Worm (Caenorhabditis elegans) whole organism, early embryonic: ENCODE data around the gene lgl-1.

ENCODE experiments used
- B0310.2 ChIP-seq: sonication (generic microtip); optimal IDR thresholded peaks from 2 replicates; lab custom pipeline; 2016; ENCODE audit warnings: mild to moderate bottlenecking, missing genetic modification characterization, missing compliant biosample characterization
- F13C5.2 ChIP-seq: sonication (generic microtip); optimal IDR thresholded peaks from 2 replicates; lab custom pipeline; 2017; ENCODE audit warnings: mild to moderate bottlenecking, missing genetic modification characterization, inconsistent platforms, missing compliant biosample characterization
- aly-1 ChIP-seq: sonication (generic microtip); optimal IDR thresholded peaks from 2 replicates; lab custom pipeline; 2016; ENCODE audit warnings: missing genetic modification characterization, missing compliant biosample characterization
- ama-1 ChIP-seq: fragments of 150-350 bp; optimal IDR thresholded peaks from 2 replicates; lab custom pipeline; 2014
- ceh-36 ChIP-seq: sonication (generic microtip); optimal IDR thresholded peaks from 2 replicates; lab custom pipeline; 2016; ENCODE audit warnings: missing genetic modification characterization, inconsistent platforms, missing compliant biosample characterization
- ets-7 ChIP-seq: sonication (generic microtip); optimal IDR thresholded peaks from 2 replicates; lab custom pipeline; 2016; ENCODE audit warnings: missing genotype, missing genetic modification characterization, missing compliant biosample characterization
- flt-1 ChIP-seq: fragments of 200-800 bp; sonication (Bioruptor generic); IDR thresholded peaks from 2 replicates; pipeline ENCODE4 v1.3.6; 2022; ENCODE audit warnings: missing genetic modification characterization, missing compliant biosample characterization
- scrt-1 ChIP-seq: fragments of 200-800 bp; sonication (Bioruptor generic); IDR thresholded peaks from 2 replicates; pipeline ENCODE4 v1.3.6; 2022; ENCODE audit warnings: missing genetic modification characterization, missing compliant biosample characterization
- sea-1 ChIP-seq: fragments of 200-800 bp; sonication (Bioruptor generic); conservative IDR thresholded peaks from 2 replicates; pipeline ENCODE4 v1.3.6; 2022; ENCODE audit warnings: missing genetic modification characterization, missing compliant biosample characterization

DNA sequence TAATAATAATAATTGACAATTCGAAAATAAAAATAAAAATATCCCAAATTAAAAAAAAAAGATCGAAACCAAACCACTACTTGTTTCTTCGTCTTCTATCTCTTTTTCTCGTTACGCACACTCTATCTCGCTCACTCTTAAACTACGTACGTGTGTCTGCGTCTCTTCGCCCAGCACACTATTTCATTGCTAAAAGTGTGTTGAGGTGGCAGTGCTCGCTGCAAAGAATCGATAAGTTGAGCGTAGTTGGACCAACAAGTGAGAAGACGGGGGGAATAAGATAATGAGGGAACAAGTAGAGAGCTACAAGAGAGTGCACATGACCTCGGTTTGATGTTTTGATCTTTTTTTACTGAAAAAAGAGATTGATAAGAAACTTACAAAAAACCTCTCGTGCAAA, 45.0 kb downstream of the lgl-1 start:
- no peak for TF ChIP-seq ama-1 (lab: Kevin White, UChicago)
- TF ChIP-seq sea-1 (GFP tag; lab: Robert Waterston, UW): no peak
- no peak for TF ChIP-seq F13C5.2
- no peak for TF ChIP-seq flt-1 (GFP tag; lab: Robert Waterston, UW)
- TF ChIP-seq aly-1 (tag; lab: Kevin White, UChicago): no peak
- TF ChIP-seq B0310.2 (tag; lab: Kevin White, UChicago): no peak
- no peak for TF ChIP-seq ceh-36 (tag; lab: Kevin White, UChicago)
- no peak for TF ChIP-seq ets-7 (tag; lab: Kevin White, UChicago)
- TF ChIP-seq scrt-1 (GFP tag; lab: Robert Waterston, UW): no peak
